Worm (Caenorhabditis elegans): ENCODE results near the gene F17C8.6.
"Not testable (repeated sequence)": the region's sequence is repeated elsewhere in the genome, so short reads cannot be mapped to it uniquely, and the experiment has no call there.

The F17C8.6 gene

DNA sequence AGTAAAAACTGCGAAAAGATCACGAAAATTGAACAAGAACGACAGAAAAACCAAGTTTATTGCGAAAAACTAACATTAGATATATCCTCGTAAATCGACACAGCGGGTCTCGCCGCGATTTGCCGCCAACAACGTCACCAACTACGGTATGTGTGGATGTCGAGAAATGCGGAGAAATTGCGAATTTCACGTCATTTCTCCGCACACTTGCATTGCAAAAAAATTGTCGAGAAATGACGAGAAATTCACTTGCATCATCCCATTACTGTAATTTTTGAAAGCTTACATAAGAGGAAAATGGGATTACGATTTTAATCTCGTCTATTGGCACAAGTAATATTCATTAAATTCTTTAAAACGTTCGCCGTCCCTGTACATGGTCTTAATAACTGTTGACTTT, 6.7 kb upstream of the F17C8.6 start:
- TF ChIP-seq rcor-1 (GFP tag; IDR thresholded peaks at IDR 0.05) (peak; percentile 55), K11D2.4 (GFP tag; IDR thresholded peaks at IDR 0.05) (peak; percentile 80), dox-1 (GFP tag; IDR thresholded peaks at IDR 0.05) (peak; percentile 75), mcd-1 (GFP tag; IDR thresholded peaks at IDR 0.05) (peak; percentile 87), D2030.7 (GFP tag; IDR thresholded peaks at IDR 0.05) (peak; percentile 58), ekl-4 (GFP tag; IDR thresholded peaks at IDR 0.05) (peak; percentile 91), Y95B8A.8 (GFP tag; IDR thresholded peaks at IDR 0.05) (0 out of 2 replicates have a peak, but pooled peaks have one; percentile 23), C06A6.2 (GFP tag; conservative IDR thresholded peaks at IDR 0.05) (peak; percentile 41; the same call in 1 of the 2 replicates), madf-3 (GFP tag; IDR thresholded peaks at IDR 0.05) (0 out of 2 replicates have a peak, but pooled peaks have one; percentile 25), ceh-100 (GFP tag; IDR thresholded peaks at IDR 0.05) (peak; percentile 52), hmg-20 (GFP tag; IDR thresholded peaks at IDR 0.05) (peak; percentile 39; the same call in 1 of the 2 replicates), F33H1.4 (GFP tag; IDR thresholded peaks at IDR 0.05) (peak; percentile 99), pbrm-1 (GFP tag; IDR thresholded peaks at IDR 0.05) (peak; percentile 68), hsf-1 (GFP tag; IDR thresholded peaks at IDR 0.05) (peak; percentile 82), hmg-1.2 (GFP tag; IDR thresholded peaks at IDR 0.05) (peak; percentile 67), madf-6 (GFP tag; IDR thresholded peaks at IDR 0.05) (peak; percentile 80), ceh-91 (GFP tag; IDR thresholded peaks at IDR 0.05) (peak; percentile 62)

DNA sequence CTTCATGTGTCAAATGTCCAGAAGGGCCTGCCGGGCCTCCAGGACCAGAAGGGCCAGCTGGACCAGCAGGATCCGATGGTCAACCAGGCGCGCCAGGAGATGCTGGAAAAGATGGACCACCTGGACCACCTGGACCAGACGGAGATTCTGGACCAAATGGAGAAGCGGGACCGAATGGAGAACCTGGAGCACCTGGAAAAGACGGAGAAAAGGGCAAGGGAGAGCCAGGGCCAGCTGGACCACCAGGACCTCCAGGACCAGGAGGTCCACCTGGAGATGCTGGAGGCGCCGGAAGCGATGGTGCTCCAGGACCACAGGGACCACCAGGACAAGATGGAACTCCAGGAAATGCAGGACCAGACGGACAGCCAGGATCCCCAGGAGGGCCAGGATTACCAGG, 2.8 kb upstream of the F17C8.6 start:
- TF ChIP-seq zfh-2 (GFP tag; conservative IDR thresholded peaks at IDR 0.05), result peak; percentile 93
- TF ChIP-seq nhr-179 (tag; optimal IDR thresholded peaks at IDR 0.05), result no peak
- peak; percentile 90 for TF ChIP-seq egrh-3 (GFP tag; IDR thresholded peaks at IDR 0.05)

DNA sequence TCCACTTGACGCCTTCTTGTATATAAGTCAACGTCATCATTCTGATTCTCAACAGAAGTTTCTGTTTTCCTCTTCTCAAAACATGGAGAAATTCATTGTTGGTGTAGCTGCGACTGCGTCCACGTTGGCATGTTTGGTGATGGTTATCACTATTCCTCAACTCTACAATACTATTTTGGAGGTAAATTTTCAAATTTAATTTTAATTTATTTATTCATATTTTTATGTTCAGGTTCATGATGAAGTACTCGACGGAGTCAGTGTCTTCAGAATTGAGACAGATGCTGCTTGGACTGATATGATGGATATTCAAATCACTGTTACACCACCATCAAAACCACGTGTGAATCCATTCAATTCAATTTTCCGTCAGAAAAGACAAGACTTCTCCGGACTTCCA, 2.3 kb upstream of the F17C8.6 start, which contains the start of gene col-89:
col-89 (plus strand) TSS at position 19 of the 400 bp plus-strand sequence.
- TF ChIP-seq aptf-2 (GFP tag; conservative IDR thresholded peaks at IDR 0.05), result no peak
- no peak for TF ChIP-seq sea-2 (GFP tag; IDR thresholded peaks at IDR 0.05)
- no peak for TF ChIP-seq F23B12.7 (tag; optimal IDR thresholded peaks at IDR 0.05; ENCODE audit: insufficient read depth)
- no peak for TF ChIP-seq bed-2 (GFP tag; IDR thresholded peaks at IDR 0.05)
- TF ChIP-seq hmg-1.2 (GFP tag; IDR thresholded peaks at IDR 0.05), result no peak
- no peak for TF ChIP-seq die-1 (tag; optimal IDR thresholded peaks at IDR 0.05)
- TF ChIP-seq ekl-4 (GFP tag; IDR thresholded peaks at IDR 0.05), result no peak
- no peak for TF ChIP-seq rec-8 (tag; optimal IDR thresholded peaks at IDR 0.05)
- TF ChIP-seq gei-17 (GFP tag; optimal IDR thresholded peaks at IDR 0.05), result no peak
- no peak for TF ChIP-seq nhr-90 (tag; optimal IDR thresholded peaks at IDR 0.05)
- no peak for TF ChIP-seq B0035.1 (tag; optimal IDR thresholded peaks at IDR 0.05)
- no peak for TF ChIP-seq let-607 (tag; optimal IDR thresholded peaks at IDR 0.05)
- no peak for TF ChIP-seq F37B4.10 (GFP tag; IDR thresholded peaks at IDR 0.05)

DNA sequence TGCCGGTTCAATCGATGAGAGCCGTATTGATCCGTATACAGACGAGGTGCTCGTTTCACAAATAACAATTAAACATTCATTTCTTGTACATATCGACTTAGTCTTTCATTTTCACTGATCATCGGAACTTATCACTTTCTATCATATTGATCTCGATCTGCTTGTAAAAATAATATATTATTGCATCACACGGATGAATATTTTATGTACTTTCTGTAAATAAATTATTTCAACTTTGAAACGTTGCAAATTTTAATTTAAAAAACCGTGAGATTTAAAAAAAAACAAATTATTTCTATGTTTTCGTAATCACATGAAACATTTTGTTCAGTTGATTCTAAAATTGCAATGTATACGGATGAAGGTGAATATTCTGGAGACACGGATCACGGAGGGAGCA, 3.2 kb downstream of the F17C8.6 start, which contains the start of gene twk-6:
twk-6 (plus strand) TSS at position 301 of the 400 bp plus-strand sequence.
- TF ChIP-seq lin-35 (GFP tag; optimal IDR thresholded peaks at IDR 0.05); F22D6.2 (tag; optimal IDR thresholded peaks at IDR 0.05); C06A6.2 (GFP tag; conservative IDR thresholded peaks at IDR 0.05): not testable (repeated sequence)
